Worm (Caenorhabditis elegans) whole organism, L1 larva: ENCODE data around the gene T22D1.1.

Experiments
- dsc-1 ChIP-seq: sonication (generic microtip); optimal IDR thresholded peaks from 2 replicates; lab custom pipeline; 2016; ENCODE audit warnings: mild to moderate bottlenecking, missing genetic modification characterization, missing compliant biosample characterization
- fkh-10 ChIP-seq: sonication (generic microtip); optimal IDR thresholded peaks from 2 replicates; lab custom pipeline; 2017; ENCODE audit warnings: missing biosample characterization, missing genetic modification reagents, missing genetic modification characterization
- jun-1 ChIP-seq: fragments of 150-350 bp; optimal IDR thresholded peaks from 2 replicates; lab custom pipeline; 2014; ENCODE audit warnings: missing biosample characterization, missing genetic modification reagents, missing genetic modification characterization
- nhr-12 ChIP-seq: sonication (generic microtip); optimal IDR thresholded peaks from 2 replicates; lab custom pipeline; 2017; ENCODE audit warnings: missing biosample characterization, missing genetic modification characterization
- nhr-20 ChIP-seq: sonication (generic microtip); optimal IDR thresholded peaks from 2 replicates; lab custom pipeline; 2016; ENCODE audit warnings: mild to moderate bottlenecking, missing genetic modification characterization, missing compliant biosample characterization
- sox-4 ChIP-seq: sonication (generic microtip); optimal IDR thresholded peaks from 2 replicates; lab custom pipeline; 2016; ENCODE audit warnings: missing genetic modification characterization, missing compliant biosample characterization

- TF ChIP-seq sox-4 (no peak), fkh-10 (no peak), dsc-1 (tag; lab: Kevin White, UChicago) (no peak), nhr-12 (no peak), nhr-20 (tag; lab: Kevin White, UChicago) (peak; percentile 15), jun-1 (tag; lab: Kevin White, UChicago) (peak; percentile 55)
Observed at ce11 chrIV:6887601-6888099, 35.5 kb upstream of the T22D1.1 start, which contains the start of the genes T05A12.3 and T05A12.4.
